Worm (Caenorhabditis elegans) whole organism, L4 larva: Measurements from ENCODE around the gene srh-194.

Experiments
- aly-2 ChIP-seq: sonication (generic microtip); optimal IDR thresholded peaks from 2 replicates; lab custom pipeline; 2018; ENCODE audit warnings: missing biosample characterization, missing genetic modification characterization
- ceh-82 ChIP-seq: sonication (generic microtip); optimal IDR thresholded peaks from 2 replicates; lab custom pipeline; 2017; ENCODE audit warnings: missing biosample characterization, missing genetic modification characterization
- dmd-8 ChIP-seq: fragments of 200-800 bp; sonication (Bioruptor generic); IDR thresholded peaks from 2 replicates; pipeline ENCODE4 v1.3.6; 2022; ENCODE audit warnings: missing genetic modification characterization, missing compliant biosample characterization
- lir-3 ChIP-seq: sonication (generic microtip); optimal IDR thresholded peaks from 2 replicates; lab custom pipeline; 2016; ENCODE audit warnings: mild to moderate bottlenecking, missing genetic modification characterization, missing compliant biosample characterization
- mes-2 ChIP-seq: sonication (generic microtip); optimal IDR thresholded peaks from 2 replicates; lab custom pipeline; 2016; ENCODE audit warnings: missing genotype, mild to moderate bottlenecking, missing genetic modification characterization, missing compliant biosample characterization; ENCODE audit not compliant: poor library complexity, severe bottlenecking
- nhr-237 ChIP-seq: sonication (generic microtip); optimal IDR thresholded peaks from 2 replicates; lab custom pipeline; 2017; ENCODE audit warnings: missing biosample characterization, missing genetic modification characterization
- pqm-1 ChIP-seq: sonication (generic microtip); optimal IDR thresholded peaks from 2 replicates; lab custom pipeline; 2017; ENCODE audit warnings: missing biosample characterization, missing genetic modification characterization
- unc-39 ChIP-seq: sonication (generic microtip); optimal IDR thresholded peaks from 2 replicates; lab custom pipeline; 2017; ENCODE audit warnings: missing biosample characterization, missing genetic modification characterization
- zfp-2 ChIP-seq: sonication (generic microtip); optimal IDR thresholded peaks from 2 replicates; lab custom pipeline; 2016; ENCODE audit warnings: mild to moderate bottlenecking, missing genetic modification characterization, missing compliant biosample characterization

DNA sequence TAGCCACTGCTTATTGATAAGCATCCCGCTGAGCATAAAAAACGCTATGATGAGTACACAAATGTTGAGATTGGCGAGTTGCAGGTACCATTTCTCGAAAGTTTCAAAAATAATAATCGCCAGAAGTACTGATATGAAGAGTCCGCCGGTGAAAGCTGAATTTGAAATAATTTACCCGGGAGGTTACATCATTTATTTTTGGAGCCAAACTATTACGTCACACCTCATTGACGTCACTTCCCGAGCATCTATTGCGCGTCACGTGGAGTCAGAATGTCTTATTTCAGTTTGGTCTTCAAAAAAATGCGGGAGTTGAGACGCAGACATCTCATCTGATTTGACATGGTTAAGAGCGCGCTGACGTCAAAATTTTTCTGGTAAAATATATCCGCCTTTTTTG lies 37.5 kb upstream of the srh-194 start:
- TF ChIP-seq lir-3 (no peak), mes-2 (tag; lab: Kevin White, UChicago) (no peak), pqm-1 (tag; lab: Kevin White, UChicago) (no peak), aly-2 (tag; lab: Kevin White, UChicago) (no peak), zfp-2 (tag; lab: Kevin White, UChicago) (no peak), dmd-8 (GFP tag; lab: Robert Waterston, UW) (no peak), unc-39 (no peak), nhr-237 (no peak), ceh-82 (no peak)
